Worm (Caenorhabditis elegans): ENCODE results near the gene K04G11.1.

Gene K04G11.1

ce11 chrX:14303078-14303477 lies 32.2 kb upstream of the K04G11.1 start, which contains the start of gene C11H1.5:
C11H1.5 (minus strand) TSS chrX:14303178.
- no peak for TF ChIP-seq lsl-1 (GFP tag; optimal IDR thresholded peaks at IDR 0.05)
- no peak for TF ChIP-seq tbx-9 (tag; optimal IDR thresholded peaks at IDR 0.05; ENCODE audit: borderline replicate concordance)
- no peak for TF ChIP-seq madf-6 (GFP tag; IDR thresholded peaks at IDR 0.05)
- TF ChIP-seq cebp-1 (GFP tag; IDR thresholded peaks at IDR 0.05), result no peak
- no peak for TF ChIP-seq cebp-1 (tag; optimal IDR thresholded peaks at IDR 0.05)
- TF ChIP-seq nhr-120 (GFP tag; IDR thresholded peaks at IDR 0.05), result no peak
- no peak for TF ChIP-seq madf-8 (GFP tag; conservative IDR thresholded peaks at IDR 0.05)
- TF ChIP-seq snpc-4 (GFP tag; optimal IDR thresholded peaks at IDR 0.05), result no peak
- TF ChIP-seq snpc-4 (tag; optimal IDR thresholded peaks at IDR 0.05), result no peak
- no peak for TF ChIP-seq tlf-1 (GFP tag; optimal IDR thresholded peaks at IDR 0.05)
- no peak for TF ChIP-seq bed-2 (GFP tag; IDR thresholded peaks at IDR 0.05)
- TF ChIP-seq attf-5 (GFP tag; optimal IDR thresholded peaks at IDR 0.05), result no peak
- TF ChIP-seq F49E8.2 (tag; optimal IDR thresholded peaks at IDR 0.05; ENCODE audit: insufficient read depth), result no peak
- no peak for TF ChIP-seq F37B4.10 (GFP tag; IDR thresholded peaks at IDR 0.05)

ce11 chrX:14307667-14308066 lies 27.7 kb upstream of the K04G11.1 start, which contains the start of gene gphr-2:
gphr-2 (minus strand) TSS chrX:14307767.
- TF ChIP-seq B0019.2 (GFP tag; conservative IDR thresholded peaks at IDR 0.05), result no peak
- TF ChIP-seq fkh-3 (tag; optimal IDR thresholded peaks at IDR 0.05), result no peak

ce11 chrX:14309656-14310055 lies 25.7 kb upstream of the K04G11.1 start:
- TF ChIP-seq cebp-1 (GFP tag; IDR thresholded peaks at IDR 0.05) (no peak), cebp-1 (tag; optimal IDR thresholded peaks at IDR 0.05) (no peak), lin-35 (GFP tag; optimal IDR thresholded peaks at IDR 0.05) (no peak), die-1 (tag; optimal IDR thresholded peaks at IDR 0.05) (no peak), hlh-26 (GFP tag; conservative IDR thresholded peaks at IDR 0.05) (no peak), lag-1 (GFP tag; IDR thresholded peaks at IDR 0.05) (no peak), ztf-26 (tag; optimal IDR thresholded peaks at IDR 0.05) (no peak), mxl-1 (tag; optimal IDR thresholded peaks at IDR 0.05) (no peak), mcd-1 (GFP tag; IDR thresholded peaks at IDR 0.05) (no peak), him-1 (tag; optimal IDR thresholded peaks at IDR 0.05) (no peak), nhr-80 (tag; optimal IDR thresholded peaks at IDR 0.05) (no peak), C06A6.2 (GFP tag; conservative IDR thresholded peaks at IDR 0.05) (no peak), tlf-1 (GFP tag; optimal IDR thresholded peaks at IDR 0.05) (no peak), dox-1 (GFP tag; IDR thresholded peaks at IDR 0.05) (no peak), ztf-28 (GFP tag; IDR thresholded peaks at IDR 0.05) (no peak), athp-1 (tag; optimal IDR thresholded peaks at IDR 0.05) (no peak)

- no peak for TF ChIP-seq F52B5.7 (tag; optimal IDR thresholded peaks at IDR 0.05)
- TF ChIP-seq athp-1 (tag; optimal IDR thresholded peaks at IDR 0.05), result no peak
- no peak for TF ChIP-seq ekl-4 (GFP tag; IDR thresholded peaks at IDR 0.05)
- no peak for TF ChIP-seq nfyb-1 (GFP tag; IDR thresholded peaks at IDR 0.05)
- TF ChIP-seq rec-8 (tag; optimal IDR thresholded peaks at IDR 0.05), result no peak
- no peak for TF ChIP-seq ztf-18 (tag; optimal IDR thresholded peaks at IDR 0.05)
- TF ChIP-seq ztf-3 (GFP tag; optimal IDR thresholded peaks at IDR 0.05), result no peak
- no peak for TF ChIP-seq ceh-79 (tag; optimal IDR thresholded peaks at IDR 0.05)
- TF ChIP-seq K11D2.4 (GFP tag; IDR thresholded peaks at IDR 0.05), result no peak
- no peak for TF ChIP-seq him-1 (tag; optimal IDR thresholded peaks at IDR 0.05)
- no peak for TF ChIP-seq ceh-100 (GFP tag; IDR thresholded peaks at IDR 0.05)
- no peak for TF ChIP-seq Y53G8AR.9 (GFP tag; conservative IDR thresholded peaks at IDR 0.05)
- no peak for TF ChIP-seq cebp-1 (GFP tag; IDR thresholded peaks at IDR 0.05)
- TF ChIP-seq cebp-1 (tag; optimal IDR thresholded peaks at IDR 0.05), result no peak
- no peak for TF ChIP-seq lin-54 (GFP tag; optimal IDR thresholded peaks at IDR 0.05)
- TF ChIP-seq hsf-1 (GFP tag; IDR thresholded peaks at IDR 0.05), result no peak
- TF ChIP-seq efl-1 (GFP tag; optimal IDR thresholded peaks at IDR 0.05), result no peak
- no peak for TF ChIP-seq lin-40 (tag; optimal IDR thresholded peaks at IDR 0.05)
- no peak for TF ChIP-seq Y67H2A.10 (GFP tag; conservative IDR thresholded peaks at IDR 0.05)
- no peak for TF ChIP-seq somi-1 (GFP tag; optimal IDR thresholded peaks at IDR 0.05)
- TF ChIP-seq F37B4.10 (GFP tag; IDR thresholded peaks at IDR 0.05), result no peak
Observed at ce11 chrX:14311583-14311982, 23.7 kb upstream of the K04G11.1 start, which contains the start of gene mgrn-1. mgrn-1 (minus strand) TSS chrX:14311683.
